Worm (Caenorhabditis elegans): Measurements from ENCODE around the gene clp-7.

clp-7 gene

DNA sequence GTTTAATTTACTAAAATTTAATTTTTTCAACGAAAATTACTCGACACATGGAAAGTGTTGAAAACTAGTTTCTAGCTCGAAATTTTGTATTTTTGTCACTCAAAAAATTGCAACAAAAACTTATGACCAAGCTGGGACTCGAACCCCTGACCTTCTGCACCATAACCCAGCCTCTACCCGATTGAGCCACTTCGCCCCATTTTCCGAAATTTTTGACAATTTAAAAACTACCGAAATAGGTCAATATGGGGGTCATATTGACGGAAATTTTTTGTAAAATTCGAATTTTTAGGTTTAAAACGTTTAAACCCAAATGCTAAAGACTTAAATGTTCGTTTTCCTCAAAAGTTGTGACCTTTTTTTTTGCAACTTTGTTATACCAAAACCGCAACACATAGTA lies 60.3 kb downstream of the clp-7 start:
- TF ChIP-seq mdl-1 (tag; optimal IDR thresholded peaks at IDR 0.05) (no peak), jun-1 (tag; optimal IDR thresholded peaks at IDR 0.05) (no peak), fkh-10 (GFP tag; optimal IDR thresholded peaks at IDR 0.05) (no peak), duxl-1 (tag; optimal IDR thresholded peaks at IDR 0.05; ENCODE audit: poor library complexity) (no peak), php-3 (GFP tag; IDR thresholded peaks at IDR 0.05) (no peak), dpl-1 (GFP tag; optimal IDR thresholded peaks at IDR 0.05) (no peak), nhr-102 (tag; optimal IDR thresholded peaks at IDR 0.05) (no peak), F44E2.7 (GFP tag; IDR thresholded peaks at IDR 0.05) (no peak), hlh-30 (tag; optimal IDR thresholded peaks at IDR 0.05; ENCODE audit: insufficient read depth) (no peak), F37D6.2 (tag; optimal IDR thresholded peaks at IDR 0.05) (no peak), daf-16 (GFP tag; optimal IDR thresholded peaks at IDR 0.05) (no peak), daf-16 (tag; optimal IDR thresholded peaks at IDR 0.05) (no peak), set-16 (GFP tag; IDR thresholded peaks at IDR 0.05) (no peak), arid-1 (GFP tag; conservative IDR thresholded peaks at IDR 0.05) (no peak), ZK337.2 (GFP tag; IDR thresholded peaks at IDR 0.05) (no peak), madf-5 (GFP tag; IDR thresholded peaks at IDR 0.05) (no peak)
